Fruit fly (Drosophila melanogaster): ENCODE results near the gene CG10064.

- TF ChIP-seq insv (optimal IDR thresholded peaks at IDR 0.05) (no peak), h (optimal IDR thresholded peaks at IDR 0.05) (no peak), Sin3A (optimal IDR thresholded peaks at IDR 0.05) (no peak), psq (optimal IDR thresholded peaks at IDR 0.05) (no peak), Myc (optimal IDR thresholded peaks at IDR 0.05) (no peak), ttk (optimal IDR thresholded peaks at IDR 0.05) (no peak)
Measured at dm6 chr3L:6971298-6971697, 3.6 kb upstream of the CG10064 start.
